Fruit fly (Drosophila melanogaster): ENCODE results near the gene CG12115.

DNA sequence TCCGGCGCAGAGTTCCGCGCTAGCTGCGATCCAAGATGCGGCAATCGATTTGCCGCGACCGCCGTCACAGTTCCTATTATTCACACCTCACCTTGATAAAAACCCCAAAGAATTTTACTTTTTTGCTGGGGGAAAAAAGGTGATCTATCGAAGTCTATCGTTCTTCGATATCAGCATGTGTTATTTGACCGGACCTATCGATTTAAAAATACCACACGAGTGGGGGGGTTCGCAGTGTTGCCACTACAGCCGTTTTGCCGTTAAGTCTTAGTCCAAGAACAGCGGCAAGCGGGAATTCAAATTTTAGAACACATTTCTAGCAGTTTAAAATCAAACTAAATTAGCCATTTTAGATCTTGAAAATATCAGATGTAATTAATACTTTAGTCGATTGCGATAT, 41.8 kb upstream of the CG12115 start, which contains the start of gene CG12121:
- no peak for TF ChIP-seq CG16779 (tag; optimal IDR thresholded peaks at IDR 0.05)
- no peak for TF ChIP-seq CG6808 (GFP tag; optimal IDR thresholded peaks at IDR 0.05)
- TF ChIP-seq Hr39 (GFP tag; optimal IDR thresholded peaks at IDR 0.05), result no peak
- no peak for TF ChIP-seq Lpt (GFP tag; optimal IDR thresholded peaks at IDR 0.05)
- no peak for TF ChIP-seq CG31627 (GFP tag; optimal IDR thresholded peaks at IDR 0.05)
- no peak for TF ChIP-seq Blimp-1 (GFP tag; optimal IDR thresholded peaks at IDR 0.05)
- TF ChIP-seq CG6854 (GFP tag; optimal IDR thresholded peaks at IDR 0.05), result no peak
- TF ChIP-seq topi (GFP tag; optimal IDR thresholded peaks at IDR 0.05), result no peak
- TF ChIP-seq acj6 (GFP tag; optimal IDR thresholded peaks at IDR 0.05), result no peak
- no peak for TF ChIP-seq svp (GFP tag)

Data from whole organism, prepupa.